Worm (Caenorhabditis elegans) whole organism, L4 larva: Measurements from ENCODE around the gene ctg-2.

Experiments used
- F49E8.2 ChIP-seq: sonication (generic microtip); optimal IDR thresholded peaks from 2 replicates; lab custom pipeline; 2016; ENCODE audit warnings: missing compliant biosample characterization, mild to moderate bottlenecking, missing genetic modification characterization, borderline replicate concordance
- Y48G9A.11 ChIP-seq: fragments of 200-800 bp; sonication (Bioruptor generic); IDR thresholded peaks from 2 replicates; pipeline ENCODE4 v1.3.6; 2022; ENCODE audit warnings: missing genetic modification reagents, missing genetic modification characterization, missing compliant biosample characterization
- ceh-44 ChIP-seq: fragments of 200-800 bp; sonication (Bioruptor generic); IDR thresholded peaks from 2 replicates; pipeline ENCODE4 v1.3.6; 2022; ENCODE audit warnings: missing genetic modification reagents, missing genetic modification characterization, missing compliant biosample characterization
- fkh-10 ChIP-seq: fragments of 150-350 bp; optimal IDR thresholded peaks from 2 replicates; lab custom pipeline; 2014; ENCODE audit warnings: missing biosample characterization, missing genetic modification reagents, missing genetic modification characterization
- gei-8 ChIP-seq: fragments of 200-800 bp; sonication (Bioruptor generic); optimal IDR thresholded peaks from 2 replicates; lab custom pipeline; 2018; ENCODE audit warnings: mild to moderate bottlenecking, missing genetic modification characterization, missing compliant biosample characterization
- mxl-2 ChIP-seq: fragments of 200-800 bp; sonication (Bioruptor generic); conservative IDR thresholded peaks from 2 replicates; pipeline ENCODE4 v1.3.6; 2022; ENCODE audit warnings: missing genetic modification reagents, missing genetic modification characterization, missing compliant biosample characterization
- nhr-25 ChIP-seq: sonication (generic microtip); optimal IDR thresholded peaks from 2 replicates; lab custom pipeline; 2017; ENCODE audit warnings: missing genetic modification characterization, mild to moderate bottlenecking, missing compliant biosample characterization, antibody characterized with exemption, moderate library complexity, borderline replicate concordance; ENCODE audit not compliant: insufficient read depth
- pha-4 ChIP-seq, 2 experiments: fragments of 150-350 bp in 1 of 2; fragments of 200-800 bp in 1 of 2; sonication (Bioruptor generic) in 1 of 2; IDR thresholded peaks in 1 of 2; optimal IDR thresholded peaks in 1 of 2; 2 replicates each; pipeline versions ENCODE4 v1.3.6 to Lab custom; 2014 to 2022; ENCODE audit warnings: missing genetic modification characterization in 2 of 2, missing genetic modification reagents in 2 of 2, missing biosample characterization in 1 of 2, missing compliant biosample characterization in 1 of 2
- pqm-1 ChIP-seq: sonication (generic microtip); optimal IDR thresholded peaks from 2 replicates; lab custom pipeline; 2017; ENCODE audit warnings: missing biosample characterization, missing genetic modification characterization
- set-16 ChIP-seq: fragments of 200-800 bp; sonication (Bioruptor generic); IDR thresholded peaks from 2 replicates; pipeline ENCODE4 v1.3.6; 2022; ENCODE audit warnings: missing genetic modification reagents, missing genetic modification characterization, missing compliant biosample characterization
- snpc-1.2 ChIP-seq: fragments of 200-800 bp; sonication (Bioruptor generic); IDR thresholded peaks from 2 replicates; pipeline ENCODE4 v1.3.6; 2022; ENCODE audit warnings: missing genetic modification reagents, missing genetic modification characterization, missing compliant biosample characterization
- unc-62 ChIP-seq, 3 experiments: fragments of 150-350 bp in 1 of 3; sonication (generic microtip); optimal IDR thresholded peaks in 2 of 3; peaks in 1 of 3; 1 replicate in 1 of 3; 2 replicates in 2 of 3; lab custom pipeline; 2014 to 2017; ENCODE audit warnings: missing biosample characterization in 3 of 3, missing genetic modification characterization in 3 of 3, missing genetic modification reagents in 3 of 3, missing genotype in 1 of 3
- zag-1 ChIP-seq: fragments of 150-350 bp; optimal IDR thresholded peaks from 2 replicates; lab custom pipeline; 2014; ENCODE audit warnings: missing biosample characterization, missing genetic modification characterization
- ztf-11 ChIP-seq: fragments of 150-350 bp; optimal IDR thresholded peaks from 2 replicates; lab custom pipeline; 2014; ENCODE audit warnings: missing biosample characterization, missing genetic modification characterization

ce11 chrII:8494228-8494717 lies 20.6 kb upstream of the ctg-2 start, which contains the start of gene M05D6.9:
- TF ChIP-seq Y48G9A.11 (GFP tag; lab: Robert Waterston, UW) (no peak), set-16 (GFP tag; lab: Robert Waterston, UW) (no peak), pqm-1 (tag; lab: Kevin White, UChicago) (no peak), mxl-2 (GFP tag; lab: Robert Waterston, UW) (no peak), ztf-11 (no peak), snpc-1.2 (GFP tag; lab: Robert Waterston, UW) (no peak), ceh-44 (GFP tag; lab: Robert Waterston, UW) (no peak), nhr-25 (no peak), unc-62 (GFP tag; optimal IDR thresholded peaks at IDR 0.05 in 1 of 2; lab: Kevin White, UChicago) (peak in 1 of 2 experiments; percentile 80), unc-62 (tag; optimal IDR thresholded peaks at IDR 0.05; lab: Kevin White, UChicago) (no peak), gei-8 (GFP tag; lab: Kevin White, UChicago) (no peak), zag-1 (tag; lab: Kevin White, UChicago) (no peak), fkh-10 (GFP tag; lab: Kevin White, UChicago) (no peak), F49E8.2 (tag; lab: Kevin White, UChicago) (no peak), pha-4 (GFP tag; IDR thresholded peaks at IDR 0.05; lab: Robert Waterston, UW) (no peak), pha-4 (tag; optimal IDR thresholded peaks at IDR 0.05; lab: Kevin White, UChicago) (no peak)
